Fruit fly (Drosophila melanogaster) whole organism: ENCODE results near the gene CG13634.

Source experiments
- pan ChIP-seq: fragments of >200 bp; optimal IDR thresholded peaks from 2 replicates; lab custom pipeline; 2017
- psq ChIP-seq: fragments of >200 bp; optimal IDR thresholded peaks from 2 replicates; lab custom pipeline; 2017
- usp ChIP-seq: fragments of >200 bp; optimal IDR thresholded peaks from 2 replicates; lab custom pipeline; 2017; ENCODE audit warnings: missing biosample characterization, missing genetic modification characterization, mixed read lengths

dm6 chr3R:24798595-24798994 lies 8.7 kb upstream of the CG13634 start:
- TF ChIP-seq pan (no peak), usp (GFP tag; lab: Kevin White, UChicago) (no peak), psq (lab: Kevin White, UChicago) (no peak)
